Worm (Caenorhabditis elegans) whole organism, mixed stage, embryonic: Measurements from ENCODE around the gene enpp-1.
"Not testable (repeated sequence)": the region's sequence is repeated elsewhere in the genome, so short reads cannot be mapped to it uniquely, and the experiment has no call there.

Source experiments
- M03D4.4 ChIP-seq: sonication (generic microtip); optimal IDR thresholded peaks from 2 replicates; lab custom pipeline; 2017; ENCODE audit warnings: mild to moderate bottlenecking, missing genetic modification characterization, missing compliant biosample characterization
- bed-3 ChIP-seq: fragments of 200-800 bp; sonication (Bioruptor generic); optimal IDR thresholded peaks from 3 replicates; lab custom pipeline; 2018; ENCODE audit warnings: mild to moderate bottlenecking, missing genetic modification characterization, moderate library complexity, missing compliant biosample characterization
- blmp-1 ChIP-seq: fragments of 150-350 bp; optimal IDR thresholded peaks from 2 replicates; lab custom pipeline; 2014; ENCODE audit warnings: missing biosample characterization, missing genetic modification characterization
- ceh-39 ChIP-seq: fragments of 150-350 bp; optimal IDR thresholded peaks from 2 replicates; lab custom pipeline; 2014; ENCODE audit warnings: missing biosample characterization, missing genetic modification characterization
- ceh-43 ChIP-seq: fragments of 200-800 bp; sonication (Bioruptor generic); optimal IDR thresholded peaks from 2 replicates; lab custom pipeline; 2018; ENCODE audit warnings: mild to moderate bottlenecking, missing genetic modification characterization, moderate library complexity, missing compliant biosample characterization
- ceh-83 ChIP-seq: fragments of 200-800 bp; sonication (Bioruptor generic); optimal IDR thresholded peaks from 2 replicates; lab custom pipeline; 2018; ENCODE audit warnings: mild to moderate bottlenecking, missing genetic modification characterization, missing compliant biosample characterization
- ces-1 ChIP-seq: fragments of 150-350 bp; optimal IDR thresholded peaks from 2 replicates; lab custom pipeline; 2014; ENCODE audit warnings: missing biosample characterization, missing genetic modification reagents, missing genetic modification characterization
- elt-1 ChIP-seq: sonication (generic microtip); optimal IDR thresholded peaks from 2 replicates; lab custom pipeline; 2017; ENCODE audit warnings: missing genetic modification characterization, mild to moderate bottlenecking, missing compliant biosample characterization, antibody characterized with exemption, moderate library complexity, borderline replicate concordance; ENCODE audit not compliant: insufficient read depth
- ham-2 ChIP-seq: fragments of 200-800 bp; sonication (Bioruptor generic); optimal IDR thresholded peaks from 2 replicates; lab custom pipeline; 2018; ENCODE audit warnings: mild to moderate bottlenecking, missing genetic modification characterization, missing compliant biosample characterization
- hlh-1 ChIP-seq: fragments of 150-350 bp; optimal IDR thresholded peaks from 2 replicates; lab custom pipeline; 2014; ENCODE audit warnings: missing biosample characterization, missing genetic modification reagents, missing genetic modification characterization
- lin-13 ChIP-seq: fragments of 150-350 bp; optimal IDR thresholded peaks from 2 replicates; lab custom pipeline; 2014; ENCODE audit warnings: missing biosample characterization, missing genetic modification characterization
- lsy-2 ChIP-seq: fragments of 150-350 bp; optimal IDR thresholded peaks from 2 replicates; lab custom pipeline; 2014; ENCODE audit warnings: missing biosample characterization, missing genetic modification characterization
- mab-5 ChIP-seq: fragments of 150-350 bp; optimal IDR thresholded peaks from 2 replicates; lab custom pipeline; 2014; ENCODE audit warnings: missing biosample characterization, missing genetic modification characterization
- mep-1 ChIP-seq: fragments of 150-350 bp; optimal IDR thresholded peaks from 2 replicates; lab custom pipeline; 2017; ENCODE audit warnings: missing biosample characterization, missing genetic modification reagents, missing genetic modification characterization, inconsistent platforms
- mls-2 ChIP-seq: sonication (generic microtip); optimal IDR thresholded peaks from 2 replicates; lab custom pipeline; 2016; ENCODE audit warnings: mild to moderate bottlenecking, missing genetic modification characterization, moderate library complexity, missing compliant biosample characterization
- nhr-12 ChIP-seq: fragments of 150-350 bp; optimal IDR thresholded peaks from 2 replicates; lab custom pipeline; 2014; ENCODE audit warnings: missing biosample characterization, missing genetic modification characterization
- nhr-237 ChIP-seq: fragments of 150-350 bp; optimal IDR thresholded peaks from 2 replicates; lab custom pipeline; 2014; ENCODE audit warnings: missing biosample characterization, missing genetic modification characterization
- nhr-28 ChIP-seq: fragments of 150-350 bp; optimal IDR thresholded peaks from 2 replicates; lab custom pipeline; 2014; ENCODE audit warnings: missing biosample characterization, missing genetic modification characterization
- nhr-76 ChIP-seq: sonication (generic microtip); optimal IDR thresholded peaks from 2 replicates; lab custom pipeline; 2017; ENCODE audit warnings: missing biosample characterization, missing genetic modification characterization
- pha-4 ChIP-seq: fragments of 150-350 bp; optimal IDR thresholded peaks from 2 replicates; lab custom pipeline; 2018; ENCODE audit warnings: missing biosample characterization, missing genetic modification reagents, missing genetic modification characterization
- sem-2 ChIP-seq: fragments of 200-800 bp; sonication (Bioruptor generic); optimal IDR thresholded peaks from 2 replicates; lab custom pipeline; 2018; ENCODE audit warnings: mild to moderate bottlenecking, missing genetic modification characterization, missing compliant biosample characterization
- snpc-4 ChIP-seq: fragments of 150-350 bp; optimal IDR thresholded peaks from 2 replicates; lab custom pipeline; 2014; ENCODE audit warnings: missing biosample characterization, missing genetic modification characterization
- sptf-1 ChIP-seq: sonication (generic microtip); optimal IDR thresholded peaks from 2 replicates; lab custom pipeline; 2017; ENCODE audit warnings: mild to moderate bottlenecking, missing genetic modification characterization, moderate library complexity, missing compliant biosample characterization
- unc-120 ChIP-seq: sonication (generic microtip); optimal IDR thresholded peaks from 2 replicates; lab custom pipeline; 2017; ENCODE audit warnings: missing genetic modification characterization, missing compliant biosample characterization; ENCODE audit not compliant: poor library complexity, severe bottlenecking
- unc-62 ChIP-seq: fragments of 150-350 bp; optimal IDR thresholded peaks from 2 replicates; lab custom pipeline; 2014; ENCODE audit warnings: missing biosample characterization, missing genetic modification reagents, missing genetic modification characterization
- zip-8 ChIP-seq: fragments of 150-350 bp; optimal IDR thresholded peaks from 2 replicates; lab custom pipeline; 2014; ENCODE audit warnings: missing biosample characterization, missing genetic modification characterization
- ztf-11 ChIP-seq: fragments of 150-350 bp; optimal IDR thresholded peaks from 2 replicates; lab custom pipeline; 2014; ENCODE audit warnings: missing biosample characterization, missing genetic modification characterization

The enpp-1 gene

DNA sequence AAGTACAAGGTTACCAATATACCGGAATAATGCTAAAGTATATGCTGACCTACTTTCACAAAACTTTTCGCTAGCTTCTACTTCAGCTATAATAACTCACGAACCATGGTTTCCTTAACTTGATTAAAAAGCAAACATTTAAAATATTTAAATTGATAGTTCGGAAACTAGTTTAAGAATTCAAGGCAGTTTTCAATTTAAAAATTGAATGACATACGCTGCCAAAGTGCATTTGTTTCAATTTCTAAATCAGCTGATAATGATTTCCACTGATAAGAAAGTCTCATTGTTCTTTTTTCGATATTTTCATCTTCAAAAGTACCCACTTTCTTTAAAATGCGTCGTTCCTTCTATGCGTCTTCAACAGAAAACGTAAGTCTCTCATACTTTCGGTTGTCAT lies at the start of gene enpp-1:
Gene enpp-1 (plus strand): TSS at position 301 of the 400 bp plus-strand sequence.
- not testable (repeated sequence) for TF ChIP-seq lin-13; ham-2 (GFP tag; lab: Kevin White, UChicago); ces-1 (GFP tag; lab: Kevin White, UChicago)

DNA sequence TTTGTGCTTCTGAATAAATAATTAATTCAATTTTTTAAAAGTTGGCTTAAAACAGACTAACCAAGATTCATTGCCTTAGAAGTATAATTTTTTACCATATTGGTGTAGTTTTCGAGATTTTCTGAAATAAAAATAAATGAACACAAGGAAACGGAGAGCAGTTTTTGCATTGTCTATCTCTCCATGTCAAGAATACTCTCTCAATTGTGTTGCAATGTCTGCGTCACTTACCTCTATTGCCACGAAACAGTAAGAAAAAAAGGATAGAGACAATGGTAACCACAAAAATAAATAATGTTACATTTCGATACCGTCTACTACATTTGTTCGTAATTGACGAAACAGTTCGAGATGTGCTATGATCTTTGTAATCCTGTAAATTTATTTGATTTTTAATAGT lies 48.3 kb upstream of the enpp-1 start, which contains the start of gene R07B7.10:
Gene R07B7.10 (plus strand): TSS at position 285 of the 400 bp plus-strand sequence.
- no peak for TF ChIP-seq zip-8
- TF ChIP-seq sem-2 (GFP tag; lab: Kevin White, UChicago) = no peak
- TF ChIP-seq hlh-1 (tag; lab: Kevin White, UChicago) = no peak
- no peak for TF ChIP-seq lin-13
- TF ChIP-seq mep-1 (tag; lab: Kevin White, UChicago) = no peak
- TF ChIP-seq ceh-43 (GFP tag; lab: Kevin White, UChicago) = no peak
- no peak for TF ChIP-seq mls-2

DNA sequence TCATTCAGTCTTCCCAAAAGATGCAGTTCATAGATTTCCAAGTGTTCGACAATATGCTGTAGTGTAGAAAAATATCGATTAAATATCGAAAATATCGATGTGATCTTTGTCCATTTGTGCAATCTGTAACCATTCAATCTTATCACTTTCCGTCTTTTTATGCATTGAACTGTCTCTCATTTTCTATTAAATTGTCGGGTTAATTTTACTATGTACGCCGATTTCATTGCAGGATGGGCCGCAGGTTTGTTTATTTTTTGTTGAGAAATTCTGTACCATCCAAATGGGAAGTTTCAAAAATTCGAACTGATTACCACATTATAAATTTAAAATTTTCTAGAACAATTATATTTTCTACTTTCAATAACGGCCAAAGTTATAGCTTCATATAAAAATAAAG lies 47.0 kb upstream of the enpp-1 start, which contains the start of gene R07B7.8:
Gene R07B7.8 (minus strand): TSS at position 101 of the 400 bp plus-strand sequence.
- no peak for TF ChIP-seq mep-1 (tag; lab: Kevin White, UChicago)
- no peak for TF ChIP-seq blmp-1 (tag; lab: Kevin White, UChicago)
- no peak for TF ChIP-seq ham-2 (GFP tag; lab: Kevin White, UChicago)

DNA sequence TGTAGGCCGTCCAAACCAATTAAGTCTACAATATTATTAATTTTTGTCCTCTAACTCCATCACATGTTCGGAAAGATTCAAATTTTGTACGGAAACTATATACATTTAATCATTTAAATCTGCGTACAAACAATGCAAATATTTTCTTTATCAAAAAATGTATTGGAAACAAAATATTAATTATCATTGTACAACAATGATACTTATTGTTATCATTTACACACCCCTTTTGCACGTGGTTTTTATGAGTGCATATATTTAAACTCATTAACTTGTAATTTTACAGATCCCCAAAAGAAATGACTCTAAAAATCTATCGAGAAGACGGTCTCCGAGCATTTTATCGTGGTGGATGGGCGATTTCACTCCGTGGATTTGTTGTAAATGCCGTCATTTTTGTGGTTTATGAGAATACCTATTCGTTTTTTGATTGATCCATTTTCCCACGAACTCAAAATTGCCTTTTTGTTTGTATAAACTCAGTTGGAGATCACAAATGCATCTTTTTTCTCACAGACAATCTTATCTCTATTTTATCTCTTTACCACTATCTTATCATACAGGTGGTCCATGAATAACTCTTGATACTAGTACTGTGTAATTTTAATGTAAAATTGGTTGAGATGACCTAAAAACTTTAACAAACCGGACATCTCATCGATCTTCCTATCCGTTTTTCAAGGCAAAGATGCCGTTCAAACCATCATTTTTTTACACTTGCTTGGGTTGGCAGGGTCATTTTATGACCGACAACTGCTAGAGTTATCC lies 45.2 kb upstream of the enpp-1 start:
- peak; percentile 67 for TF ChIP-seq hlh-1 (tag; lab: Kevin White, UChicago)
- no peak for TF ChIP-seq ceh-83
- TF ChIP-seq nhr-237 (tag; lab: Kevin White, UChicago) = no peak
- no peak for TF ChIP-seq ham-2 (GFP tag; lab: Kevin White, UChicago)
- no peak for TF ChIP-seq nhr-76 (tag; lab: Kevin White, UChicago)

DNA sequence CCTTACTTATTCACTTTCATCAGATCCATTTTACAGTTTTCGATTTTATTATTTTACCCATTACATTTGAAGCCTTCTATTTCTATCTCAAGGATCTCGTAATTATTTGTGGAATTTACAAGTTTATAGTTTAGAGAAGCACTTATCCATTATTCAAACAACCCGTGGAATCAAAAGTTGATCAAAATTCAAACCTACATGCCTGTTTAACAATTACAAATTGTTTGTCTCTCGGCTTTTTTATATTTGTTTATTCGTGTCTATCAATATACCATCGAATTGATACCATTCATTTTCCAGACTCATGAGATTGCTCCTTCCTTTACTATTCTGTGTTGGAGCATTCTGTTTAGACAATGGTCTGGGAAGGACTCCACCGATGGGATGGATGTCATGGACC lies 44.3 kb upstream of the enpp-1 start, which contains the start of gene gana-1:
Gene gana-1 (plus strand): TSS at position 301 of the 400 bp plus-strand sequence.
- TF ChIP-seq snpc-4 (tag; lab: Kevin White, UChicago) (no peak), unc-120 (tag; lab: Kevin White, UChicago) (no peak), lin-13 (no peak), M03D4.4 (tag; lab: Kevin White, UChicago) (no peak), nhr-28 (tag; lab: Kevin White, UChicago) (no peak), nhr-76 (tag; lab: Kevin White, UChicago) (no peak), nhr-12 (tag; lab: Kevin White, UChicago) (no peak), nhr-237 (tag; lab: Kevin White, UChicago) (no peak), ceh-83 (no peak), sem-2 (GFP tag; lab: Kevin White, UChicago) (no peak), mep-1 (tag; lab: Kevin White, UChicago) (no peak), bed-3 (GFP tag; lab: Kevin White, UChicago) (no peak), zip-8 (no peak), mab-5 (no peak)

DNA sequence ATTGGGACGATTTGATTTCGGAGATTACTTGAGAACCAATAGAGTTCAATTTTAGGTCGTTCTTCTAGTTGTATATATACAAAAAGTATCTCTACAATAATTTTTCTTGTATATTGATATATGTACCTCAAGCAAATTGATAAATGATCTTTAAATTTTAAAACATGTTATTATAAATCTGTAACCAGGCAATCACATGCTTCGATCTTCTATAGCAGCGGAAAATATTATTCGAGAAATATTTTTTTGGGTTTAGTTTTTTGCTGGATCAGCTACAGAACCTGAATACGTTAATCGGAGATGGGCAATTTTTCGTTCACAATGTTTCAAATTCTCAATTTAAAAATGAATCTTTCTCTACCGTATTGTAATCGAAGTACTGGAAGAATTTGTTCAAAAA lies 42.5 kb upstream of the enpp-1 start, which contains the start of gene R07B7.12:
Gene R07B7.12 (plus strand): TSS at position 301 of the 400 bp plus-strand sequence.
- TF ChIP-seq elt-1 (tag; lab: Kevin White, UChicago) = no peak
- TF ChIP-seq nhr-12 (tag; lab: Kevin White, UChicago) = no peak
- TF ChIP-seq nhr-28 (tag; lab: Kevin White, UChicago) = no peak
- no peak for TF ChIP-seq mls-2
- TF ChIP-seq blmp-1 (tag; lab: Kevin White, UChicago) = no peak
- TF ChIP-seq bed-3 (GFP tag; lab: Kevin White, UChicago) = no peak
- TF ChIP-seq pha-4 = no peak
- TF ChIP-seq lsy-2 (tag; lab: Kevin White, UChicago) = no peak
- TF ChIP-seq hlh-1 (tag; lab: Kevin White, UChicago) = no peak
- no peak for TF ChIP-seq mab-5
- TF ChIP-seq ztf-11 (tag; lab: Kevin White, UChicago) = no peak
- TF ChIP-seq ceh-83 = no peak
- no peak for TF ChIP-seq M03D4.4 (tag; lab: Kevin White, UChicago)
- TF ChIP-seq sem-2 (GFP tag; lab: Kevin White, UChicago) = no peak
- no peak for TF ChIP-seq unc-62
- no peak for TF ChIP-seq ces-1 (GFP tag; lab: Kevin White, UChicago)
- no peak for TF ChIP-seq snpc-4 (tag; lab: Kevin White, UChicago)
- no peak for TF ChIP-seq mep-1 (tag; lab: Kevin White, UChicago)
- TF ChIP-seq sptf-1 = no peak
- no peak for TF ChIP-seq ceh-39 (tag; lab: Kevin White, UChicago)
